Fruit fly (Drosophila melanogaster) whole organism, adult: ENCODE data around the gene Octbeta1R.

Experiments used
- CG11617 ChIP-seq: fragments of 200-800 bp; sonication (Bioruptor generic); optimal IDR thresholded peaks from 2 replicates; lab custom pipeline; 2017; ENCODE audit warnings: mild to moderate bottlenecking, missing biosample characterization, missing genetic modification reagents, missing genetic modification characterization
- CG12768 ChIP-seq: fragments of 200-800 bp; sonication (Bioruptor generic); optimal IDR thresholded peaks from 2 replicates; lab custom pipeline; 2017; ENCODE audit warnings: missing biosample characterization, missing genetic modification characterization, mild to moderate bottlenecking, moderate library complexity, missing genetic modification reagents
- CG14711 ChIP-seq: fragments of 200-800 bp; sonication (Bioruptor generic); optimal IDR thresholded peaks from 2 replicates; lab custom pipeline; 2018; ENCODE audit warnings: missing biosample characterization, mild to moderate bottlenecking, missing genetic modification characterization, moderate library complexity
- CG1620 ChIP-seq: fragments of 200-800 bp; sonication (Bioruptor generic); optimal IDR thresholded peaks from 2 replicates; lab custom pipeline; 2016; ENCODE audit warnings: missing biosample characterization, missing genetic modification characterization
- CG33017 ChIP-seq: fragments of 200-800 bp; sonication (Bioruptor generic); optimal IDR thresholded peaks from 2 replicates; lab custom pipeline; 2018; ENCODE audit warnings: missing biosample characterization, mild to moderate bottlenecking, missing genetic modification characterization, moderate library complexity
- CG5204 ChIP-seq: fragments of 200-800 bp; sonication (Bioruptor generic); optimal IDR thresholded peaks from 2 replicates; lab custom pipeline; 2016; ENCODE audit warnings: missing biosample characterization, missing genetic modification characterization
- CG7045 ChIP-seq: fragments of 200-800 bp; sonication (Bioruptor generic); optimal IDR thresholded peaks from 2 replicates; lab custom pipeline; 2017; ENCODE audit warnings: missing biosample characterization, mild to moderate bottlenecking, missing genetic modification characterization
- CG7101 ChIP-seq: fragments of 200-800 bp; sonication (Bioruptor generic); optimal IDR thresholded peaks from 2 replicates; lab custom pipeline; 2018; ENCODE audit warnings: missing biosample characterization, mild to moderate bottlenecking, missing genetic modification characterization, moderate library complexity
- Clk ChIP-seq: fragments of 200-800 bp; sonication (Bioruptor generic); optimal IDR thresholded peaks from 2 replicates; lab custom pipeline; 2017; ENCODE audit warnings: missing biosample characterization, missing genetic modification characterization
- Crg-1 ChIP-seq: fragments of 200-800 bp; sonication (Bioruptor generic); optimal IDR thresholded peaks from 2 replicates; lab custom pipeline; 2016; ENCODE audit warnings: missing biosample characterization, missing genetic modification characterization
- Hr96 ChIP-seq: fragments of 200-800 bp; sonication (Bioruptor generic); optimal IDR thresholded peaks from 2 replicates; lab custom pipeline; 2016; ENCODE audit warnings: missing biosample characterization, missing genetic modification characterization
- Mnt ChIP-seq: fragments of 200-800 bp; sonication (Bioruptor generic); optimal IDR thresholded peaks from 2 replicates; lab custom pipeline; 2016; ENCODE audit warnings: missing biosample characterization, mild to moderate bottlenecking, missing genetic modification characterization
- bab1 ChIP-seq: fragments of 200-800 bp; sonication (Bioruptor generic); optimal IDR thresholded peaks from 3 replicates; lab custom pipeline; 2019; ENCODE audit warnings: missing biosample characterization, mild to moderate bottlenecking, missing genetic modification characterization, moderate library complexity
- cic ChIP-seq: fragments of 200-800 bp; sonication (Bioruptor generic); optimal IDR thresholded peaks from 2 replicates; lab custom pipeline; 2017; ENCODE audit warnings: missing biosample characterization, mild to moderate bottlenecking, missing genetic modification characterization, moderate library complexity
- cnc ChIP-seq, 2 experiments: fragments of >200 bp; optimal IDR thresholded peaks; 2 replicates each; lab custom pipeline; 2017
- kay ChIP-seq: fragments of 200-800 bp; sonication (Bioruptor generic); peaks from one replicate; lab custom pipeline; 2016; ENCODE audit warnings: missing biosample characterization, missing genetic modification characterization, borderline replicate concordance
- ovo ChIP-seq: fragments of 200-800 bp; sonication (Bioruptor generic); optimal IDR thresholded peaks from 2 replicates; lab custom pipeline; 2016; ENCODE audit warnings: missing biosample characterization, missing genetic modification characterization
- pad ChIP-seq: fragments of 200-800 bp; sonication (Bioruptor generic); optimal IDR thresholded peaks from 3 replicates; lab custom pipeline; 2017; ENCODE audit warnings: missing biosample characterization, missing genetic modification characterization, mild to moderate bottlenecking, moderate library complexity, missing genetic modification reagents
- tj ChIP-seq: fragments of 200-800 bp; sonication (Bioruptor generic); optimal IDR thresholded peaks from 3 replicates; lab custom pipeline; 2017; ENCODE audit warnings: missing biosample characterization, mild to moderate bottlenecking, missing genetic modification characterization, moderate library complexity
- toe ChIP-seq: fragments of 200-800 bp; sonication (Bioruptor generic); optimal IDR thresholded peaks from 2 replicates; lab custom pipeline; 2016; ENCODE audit warnings: missing biosample characterization, missing genetic modification characterization

Octbeta1R gene

DNA sequence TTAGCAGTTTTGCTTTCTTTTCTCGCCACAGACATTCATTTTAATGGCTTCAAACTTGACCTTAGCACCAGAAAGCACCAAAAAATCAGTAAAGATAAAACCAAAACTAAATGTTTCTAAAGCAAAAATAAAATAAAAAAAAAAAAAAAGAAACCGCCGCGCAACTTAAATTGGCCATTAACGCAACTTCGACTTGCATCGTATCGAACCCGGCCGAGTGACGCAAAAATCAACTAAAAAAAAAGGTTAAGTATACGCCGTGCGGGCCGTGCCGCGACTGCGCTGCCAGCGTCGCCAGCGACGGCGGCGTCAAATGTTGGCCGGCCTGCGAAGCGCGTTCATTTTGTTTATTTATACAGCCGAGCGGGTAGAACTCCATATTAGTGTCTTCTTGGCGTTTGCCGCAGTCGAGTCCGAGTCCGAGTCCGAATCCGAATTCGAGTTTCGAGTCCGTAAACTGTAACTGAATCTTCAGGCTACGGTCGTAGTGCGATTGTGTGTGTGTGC, 53.3 kb downstream of the Octbeta1R start, which contains the start of gene bond:
bond (plus strand) TSS at position 375 of the 507 bp plus-strand sequence.
- TF ChIP-seq tj (GFP tag; lab: Kevin White, UChicago) = peak; percentile 87
- TF ChIP-seq Clk (GFP tag; lab: Kevin White, UChicago) = no peak

DNA sequence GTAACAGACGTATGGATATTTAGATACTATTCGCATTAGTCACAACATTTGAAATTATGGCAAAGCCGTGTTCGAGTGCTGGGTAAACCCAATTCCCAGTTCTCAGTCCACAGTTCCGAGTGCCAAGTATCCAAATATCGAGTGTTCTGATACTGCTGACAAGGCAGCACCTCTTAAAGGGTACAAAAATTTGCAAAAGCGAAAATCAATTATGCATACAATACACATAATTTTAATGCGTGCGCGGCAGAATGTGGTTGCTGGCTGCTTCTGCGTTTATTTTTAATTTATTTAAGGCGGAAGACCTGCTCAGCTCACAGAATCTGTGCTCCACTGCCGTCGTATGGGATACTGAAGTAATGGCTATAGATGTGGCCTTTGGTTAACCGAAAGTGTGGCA, 55.7 kb downstream of the Octbeta1R start:
- TF ChIP-seq tj (GFP tag; lab: Kevin White, UChicago) (peak; percentile 98), ovo (GFP tag; lab: Kevin White, UChicago) (no peak), CG12768 (GFP tag; lab: Kevin White, UChicago) (no peak)

DNA sequence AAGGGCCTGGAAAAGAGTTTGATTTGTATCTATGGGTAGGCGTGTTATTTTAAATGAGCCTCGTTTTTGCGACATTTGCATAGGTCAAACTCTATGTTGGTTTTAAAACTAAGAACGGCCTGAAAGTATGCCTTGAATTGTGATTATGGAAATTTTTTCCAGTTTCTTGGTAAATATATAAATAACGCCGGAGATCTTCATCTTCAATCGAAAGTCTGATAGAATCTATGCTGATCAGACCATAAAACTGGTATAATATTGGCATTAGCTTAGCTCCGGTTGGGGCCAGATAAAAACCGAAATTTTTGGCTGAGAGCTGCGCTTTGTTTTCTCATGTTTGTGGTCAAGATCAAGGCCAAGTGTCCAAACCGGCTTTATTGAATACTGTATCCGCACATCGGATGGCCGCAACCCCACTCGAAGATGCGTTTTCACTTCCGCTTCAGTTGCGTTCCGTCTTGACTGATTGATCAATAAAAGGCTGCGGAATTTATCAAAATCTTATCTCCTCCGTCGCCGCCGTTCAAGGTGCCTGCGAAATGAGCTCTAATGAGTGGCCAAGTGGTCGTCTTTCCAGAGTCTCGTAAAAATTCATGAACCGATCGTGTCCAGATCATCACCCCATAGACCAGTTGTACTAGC, 60.2 kb downstream of the Octbeta1R start:
- TF ChIP-seq CG12768 (GFP tag; lab: Kevin White, UChicago) (no peak), CG11617 (GFP tag; lab: Kevin White, UChicago) (no peak), Clk (GFP tag; lab: Kevin White, UChicago) (no peak), CG5204 (GFP tag; lab: Kevin White, UChicago) (no peak), kay (GFP tag; lab: Kevin White, UChicago) (no peak), Crg-1 (GFP tag; lab: Kevin White, UChicago) (no peak), cic (GFP tag; lab: Kevin White, UChicago) (no peak), Hr96 (GFP tag; lab: Kevin White, UChicago) (no peak), Mnt (GFP tag; lab: Kevin White, UChicago) (no peak), cnc (optimal IDR thresholded peaks at IDR 0.05; lab: Kevin White, UChicago) (no peak)

dm6 chr3R:22558398-22558797, 61.4 kb downstream of the Octbeta1R start:
- no peak for TF ChIP-seq CG7045 (GFP tag; lab: Kevin White, UChicago)
- no peak for TF ChIP-seq CG5204 (GFP tag; lab: Kevin White, UChicago)
- no peak for TF ChIP-seq Hr96 (GFP tag; lab: Kevin White, UChicago)
- TF ChIP-seq tj (GFP tag; lab: Kevin White, UChicago) = no peak
- no peak for TF ChIP-seq toe (GFP tag; lab: Kevin White, UChicago)
- TF ChIP-seq cic (GFP tag; lab: Kevin White, UChicago) = no peak
- TF ChIP-seq CG11617 (GFP tag; lab: Kevin White, UChicago) = no peak
- no peak for TF ChIP-seq pad (GFP tag; lab: Kevin White, UChicago)
- no peak for TF ChIP-seq CG14711 (tag; lab: Kevin White, UChicago)
- no peak for TF ChIP-seq bab1 (GFP tag; lab: Kevin White, UChicago)
- no peak for TF ChIP-seq CG7101 (tag; lab: Kevin White, UChicago)
- TF ChIP-seq ovo (GFP tag; lab: Kevin White, UChicago) = no peak
- no peak for TF ChIP-seq CG1620

dm6 chr3R:22560224-22560623, 63.2 kb downstream of the Octbeta1R start:
- no peak for TF ChIP-seq pad (GFP tag; lab: Kevin White, UChicago)
- TF ChIP-seq kay (GFP tag; lab: Kevin White, UChicago) = no peak
- TF ChIP-seq bab1 (GFP tag; lab: Kevin White, UChicago) = no peak

- TF ChIP-seq bab1 (GFP tag; lab: Kevin White, UChicago) (no peak), toe (GFP tag; lab: Kevin White, UChicago) (no peak), CG11617 (GFP tag; lab: Kevin White, UChicago) (no peak), CG33017 (tag; lab: Kevin White, UChicago) (no peak), cic (GFP tag; lab: Kevin White, UChicago) (no peak), Mnt (GFP tag; lab: Kevin White, UChicago) (no peak), CG7101 (tag; lab: Kevin White, UChicago) (no peak), Crg-1 (GFP tag; lab: Kevin White, UChicago) (no peak), tj (GFP tag; lab: Kevin White, UChicago) (no peak), CG14711 (tag; lab: Kevin White, UChicago) (no peak)
These were observed 65.5 kb downstream of the Octbeta1R start, which contains the start of gene sit for dm6 chr3R:22562502-22562901. sit (minus strand) TSS chr3R:22562572.

- TF ChIP-seq ovo (GFP tag; lab: Kevin White, UChicago) (no peak), cnc (optimal IDR thresholded peaks at IDR 0.05; lab: Kevin White, UChicago) (no peak), pad (GFP tag; lab: Kevin White, UChicago) (no peak), cic (GFP tag; lab: Kevin White, UChicago) (no peak), CG7045 (GFP tag; lab: Kevin White, UChicago) (no peak), Mnt (GFP tag; lab: Kevin White, UChicago) (no peak), kay (GFP tag; lab: Kevin White, UChicago) (no peak), CG7101 (tag; lab: Kevin White, UChicago) (no peak), toe (GFP tag; lab: Kevin White, UChicago) (no peak), tj (GFP tag; lab: Kevin White, UChicago) (no peak), CG5204 (GFP tag; lab: Kevin White, UChicago) (no peak)
These were observed 67.1 kb downstream of the Octbeta1R start for dm6 chr3R:22564076-22564475.
